Worm (Caenorhabditis elegans) whole organism, midembryonic: Measurements from ENCODE around the gene M05D6.5.

Experiments used
- cog-1 ChIP-seq: sonication (generic microtip); optimal IDR thresholded peaks from 2 replicates; lab custom pipeline; 2016; ENCODE audit warnings: missing genetic modification characterization, missing compliant biosample characterization
- flt-1 ChIP-seq: fragments of 200-800 bp; sonication (Bioruptor generic); IDR thresholded peaks from 2 replicates; pipeline ENCODE4 v1.3.6; 2022; ENCODE audit warnings: missing genetic modification characterization, missing compliant biosample characterization
- med-1 ChIP-seq: sonication (generic microtip); optimal IDR thresholded peaks from 2 replicates; lab custom pipeline; 2017; ENCODE audit warnings: missing genetic modification characterization, mild to moderate bottlenecking, missing compliant biosample characterization, antibody characterized with exemption, missing genetic modification reagents; ENCODE audit not compliant: insufficient read depth
- ztf-23 ChIP-seq: fragments of 200-800 bp; sonication (Bioruptor generic); IDR thresholded peaks from 2 replicates; pipeline ENCODE4 v1.3.6; 2022; ENCODE audit warnings: missing genetic modification reagents, missing genetic modification characterization, missing compliant biosample characterization

DNA sequence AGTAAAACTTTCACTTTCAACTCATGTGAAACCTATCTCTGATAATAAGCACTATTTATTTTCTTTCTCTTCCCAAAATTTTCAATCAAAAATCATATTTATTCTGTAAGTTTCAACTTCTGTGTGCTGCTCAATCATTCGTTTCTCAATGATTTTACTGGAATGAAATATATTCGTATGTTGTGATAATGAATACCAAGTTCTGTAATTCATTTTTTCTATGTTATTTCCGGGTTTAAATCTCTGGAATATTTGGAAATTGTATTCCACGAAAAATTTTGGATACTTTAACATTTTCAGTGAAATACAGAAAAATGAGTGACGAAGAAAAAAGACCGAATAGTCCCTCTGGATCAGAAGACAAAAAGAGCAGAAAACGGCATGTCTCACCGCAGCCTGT is 14.2 kb downstream of the M05D6.5 start, which contains the start of gene M05D6.2:
- no peak for TF ChIP-seq med-1 (GFP tag; lab: Kevin White, UChicago)
- no peak for TF ChIP-seq flt-1 (GFP tag; lab: Robert Waterston, UW)
- no peak for TF ChIP-seq cog-1
- TF ChIP-seq ztf-23 (GFP tag; lab: Robert Waterston, UW): no peak
